Worm (Caenorhabditis elegans) whole organism, L2 larva: Measurements from ENCODE around the gene aptf-4.
A peak's percentile ranks its signal among the peaks of the same experiment; 100 is the strongest.

Source experiments
- R02D3.7 ChIP-seq: fragments of 150-350 bp; optimal IDR thresholded peaks from 2 replicates; lab custom pipeline; 2014; ENCODE audit warnings: missing biosample characterization, missing genetic modification characterization
- elt-1 ChIP-seq: fragments of 150-350 bp; optimal IDR thresholded peaks from 2 replicates; lab custom pipeline; 2014; ENCODE audit warnings: missing biosample characterization, missing genetic modification characterization
- elt-3 ChIP-seq: sonication (generic microtip); optimal IDR thresholded peaks from 2 replicates; lab custom pipeline; 2017; ENCODE audit warnings: missing biosample characterization, missing genetic modification characterization
- gmeb-1 ChIP-seq: fragments of 150-350 bp; optimal IDR thresholded peaks from 2 replicates; lab custom pipeline; 2014; ENCODE audit warnings: missing biosample characterization, missing genetic modification characterization
- lin-39 ChIP-seq: fragments of 150-350 bp; optimal IDR thresholded peaks from 2 replicates; lab custom pipeline; 2014; ENCODE audit warnings: missing biosample characterization, missing genetic modification reagents, missing genetic modification characterization
- nhr-12 ChIP-seq: fragments of 150-350 bp; optimal IDR thresholded peaks from 2 replicates; lab custom pipeline; 2014; ENCODE audit warnings: missing biosample characterization, missing genetic modification characterization
- nhr-237 ChIP-seq: fragments of 150-350 bp; optimal IDR thresholded peaks from 2 replicates; lab custom pipeline; 2014; ENCODE audit warnings: missing biosample characterization, missing genetic modification characterization
- unc-39 ChIP-seq: fragments of 150-350 bp; optimal IDR thresholded peaks from 2 replicates; lab custom pipeline; 2014; ENCODE audit warnings: missing biosample characterization, missing genetic modification characterization
- unc-62 ChIP-seq: fragments of 150-350 bp; optimal IDR thresholded peaks from 2 replicates; lab custom pipeline; 2014; ENCODE audit warnings: missing biosample characterization, missing genetic modification reagents, missing genetic modification characterization
- ztf-11 ChIP-seq: sonication (generic microtip); optimal IDR thresholded peaks from 2 replicates; lab custom pipeline; 2017; ENCODE audit warnings: missing biosample characterization, missing genetic modification characterization

DNA sequence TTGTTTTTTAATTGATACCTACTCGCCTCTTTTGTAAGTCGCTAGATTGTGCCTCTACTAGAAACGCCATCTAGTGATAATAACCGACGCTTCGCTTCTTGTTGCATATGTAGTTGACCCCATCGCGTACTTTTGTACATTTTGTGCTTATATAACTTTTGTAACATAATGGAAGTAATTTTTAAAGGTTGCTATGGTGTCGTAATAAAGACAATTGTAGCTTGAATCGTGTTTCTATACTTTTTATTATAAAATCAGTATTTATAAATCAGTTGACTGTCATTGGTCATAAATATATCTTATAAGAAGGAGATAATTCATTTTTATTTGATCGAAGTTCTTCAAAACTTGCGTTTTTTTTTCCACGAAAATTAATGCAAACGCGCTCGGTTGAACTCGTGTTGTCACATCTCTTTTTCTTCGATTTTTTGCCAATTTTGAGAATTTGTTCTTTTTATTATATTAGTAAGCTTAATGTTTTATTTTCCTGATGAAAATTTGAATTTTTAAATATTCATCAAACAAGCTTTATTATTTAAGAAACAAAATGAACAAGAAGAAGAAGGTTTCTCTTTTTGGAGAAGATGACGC is 13.2 kb upstream of the aptf-4 start, which contains the start of gene F54C9.9:
- TF ChIP-seq elt-3 (no peak), nhr-237 (tag; lab: Kevin White, UChicago) (no peak), R02D3.7 (no peak), elt-1 (tag; lab: Kevin White, UChicago) (no peak), gmeb-1 (tag; lab: Kevin White, UChicago) (peak; percentile 64), unc-62 (GFP tag; lab: Kevin White, UChicago) (no peak), unc-39 (tag; lab: Kevin White, UChicago) (no peak), nhr-12 (tag; lab: Kevin White, UChicago) (no peak), ztf-11 (tag; lab: Kevin White, UChicago) (no peak), lin-39 (no peak)
